Worm (Caenorhabditis elegans): Measurements from ENCODE around the gene arrd-12.

ce11 chrII:13813950-13814349 lies 47.9 kb downstream of the arrd-12 start:
- TF ChIP-seq lin-32 (GFP tag; optimal IDR thresholded peaks at IDR 0.05) = no peak
- no peak for TF ChIP-seq elt-1 (tag; optimal IDR thresholded peaks at IDR 0.05; ENCODE audit: borderline replicate concordance, insufficient read depth)
- no peak for TF ChIP-seq ces-1 (GFP tag; optimal IDR thresholded peaks at IDR 0.05)
- TF ChIP-seq tbx-8 (GFP tag; optimal IDR thresholded peaks at IDR 0.05) = no peak
